Fruit fly (Drosophila melanogaster): Measurements from ENCODE around the gene CG11986.

- TF ChIP-seq CG8319 (GFP tag; optimal IDR thresholded peaks at IDR 0.05) (no peak), Ets21C (GFP tag; optimal IDR thresholded peaks at IDR 0.05) (no peak), pdm3 (GFP tag; optimal IDR thresholded peaks at IDR 0.05) (peak; percentile 30), CG8119 (GFP tag; IDR thresholded peaks at IDR 0.05) (no peak), Hr39 (GFP tag; optimal IDR thresholded peaks at IDR 0.05) (peak; percentile 1)
These were observed 34.1 kb downstream of the CG11986 start for dm6 chr3R:9049091-9049981.

Data from whole organism, prepupa.